Fruit fly (Drosophila melanogaster) whole organism, embryonic: ENCODE results near the gene CG42272.

Source experiments
- Abd-B ChIP-seq: fragments of 200-800 bp; sonication (Bioruptor generic); optimal IDR thresholded peaks from 2 replicates; lab custom pipeline; 2018; ENCODE audit warnings: missing biosample characterization, mild to moderate bottlenecking, missing genetic modification characterization, moderate library complexity
- Antp ChIP-seq: fragments of 200-800 bp; sonication (Bioruptor generic); optimal IDR thresholded peaks from 3 replicates; lab custom pipeline; 2016; ENCODE audit warnings: missing biosample characterization, missing genetic modification characterization
- Bgb ChIP-seq: fragments of 200-800 bp; sonication (Bioruptor generic); IDR thresholded peaks from 2 replicates; pipeline ENCODE4 v1.3.6; 2022; ENCODE audit warnings: missing biosample characterization, missing genetic modification characterization; ENCODE audit not compliant: partially characterized antibody
- CG10366 ChIP-seq: fragments of 200-800 bp; sonication (Bioruptor generic); IDR thresholded peaks from 2 replicates; pipeline ENCODE4 v1.3.6; 2022; ENCODE audit warnings: missing biosample characterization, missing genetic modification characterization
- CG10543 ChIP-seq: fragments of 200-800 bp; sonication (Bioruptor generic); optimal IDR thresholded peaks from 3 replicates; lab custom pipeline; 2017; ENCODE audit warnings: missing biosample characterization, mild to moderate bottlenecking, missing genetic modification characterization, moderate library complexity
- CG11504 ChIP-seq: fragments of 200-800 bp; sonication (Bioruptor generic); optimal IDR thresholded peaks from 3 replicates; lab custom pipeline; 2019; ENCODE audit warnings: missing biosample characterization, mild to moderate bottlenecking, missing genetic modification characterization, moderate library complexity
- CG12391 ChIP-seq: fragments of 200-800 bp; sonication (Bioruptor generic); optimal IDR thresholded peaks from 3 replicates; lab custom pipeline; 2018; ENCODE audit warnings: missing biosample characterization, mild to moderate bottlenecking, missing genetic modification characterization, moderate library complexity
- CG15269 ChIP-seq: fragments of 200-800 bp; sonication (Bioruptor generic); optimal IDR thresholded peaks from 2 replicates; lab custom pipeline; 2018; ENCODE audit warnings: missing biosample characterization, mild to moderate bottlenecking, missing genetic modification characterization, moderate library complexity
- CG15479 ChIP-seq: fragments of 200-800 bp; sonication (Bioruptor generic); optimal IDR thresholded peaks from 3 replicates; lab custom pipeline; 2019; ENCODE audit warnings: missing biosample characterization, mild to moderate bottlenecking, missing genetic modification characterization, moderate library complexity
- CG17385 ChIP-seq: fragments of 200-800 bp; sonication (Bioruptor generic); optimal IDR thresholded peaks from 3 replicates; lab custom pipeline; 2018; ENCODE audit warnings: missing biosample characterization, mild to moderate bottlenecking, missing genetic modification characterization
- CG18599 ChIP-seq: fragments of 200-800 bp; sonication (Bioruptor generic); optimal IDR thresholded peaks from 3 replicates; lab custom pipeline; 2017; ENCODE audit warnings: missing biosample characterization, missing genetic modification characterization, mild to moderate bottlenecking, moderate library complexity, missing genetic modification reagents
- CG2116 ChIP-seq: fragments of 200-800 bp; sonication (Bioruptor generic); optimal IDR thresholded peaks from 3 replicates; lab custom pipeline; 2018; ENCODE audit warnings: missing biosample characterization, mild to moderate bottlenecking, missing genetic modification characterization
- CG32532 ChIP-seq: fragments of 200-800 bp; sonication (Bioruptor generic); IDR thresholded peaks from 2 replicates; pipeline ENCODE4 v1.3.6; 2022; ENCODE audit warnings: missing biosample characterization, missing genetic modification characterization
- CG34376 ChIP-seq: fragments of 200-800 bp; sonication (Bioruptor generic); optimal IDR thresholded peaks from 2 replicates; lab custom pipeline; 2018; ENCODE audit warnings: missing biosample characterization, mild to moderate bottlenecking, missing genetic modification characterization
- CG8924 ChIP-seq: fragments of 200-800 bp; optimal IDR thresholded peaks from 3 replicates; lab custom pipeline; 2019; ENCODE audit warnings: missing biosample characterization, mild to moderate bottlenecking, missing genetic modification characterization, moderate library complexity
- CG9609 ChIP-seq: fragments of 200-800 bp; sonication (Bioruptor generic); optimal IDR thresholded peaks from 3 replicates; lab custom pipeline; 2016; ENCODE audit warnings: missing biosample characterization, missing genetic modification characterization
- CG9797 ChIP-seq: fragments of 200-800 bp; sonication (Bioruptor generic); optimal IDR thresholded peaks from 3 replicates; lab custom pipeline; 2018; ENCODE audit warnings: missing biosample characterization, mild to moderate bottlenecking, missing genetic modification characterization
- Deaf1 ChIP-seq: fragments of 200-800 bp; optimal IDR thresholded peaks from 3 replicates; lab custom pipeline; 2019; ENCODE audit warnings: missing biosample characterization, mild to moderate bottlenecking, missing genetic modification characterization, moderate library complexity
- Dip3 ChIP-seq: fragments of 200-800 bp; sonication (Bioruptor generic); optimal IDR thresholded peaks from 3 replicates; lab custom pipeline; 2016; ENCODE audit warnings: missing biosample characterization, missing genetic modification characterization
- Dll ChIP-seq: fragments of 200-800 bp; sonication (Bioruptor generic); IDR thresholded peaks from 4 replicates; pipeline ENCODE4 v1.3.6; 2022; ENCODE audit warnings: missing biosample characterization, missing genetic modification characterization; ENCODE audit not compliant: partially characterized antibody
- Dp ChIP-seq: fragments of 200-800 bp; sonication (Bioruptor generic); optimal IDR thresholded peaks from 2 replicates; lab custom pipeline; 2018; ENCODE audit warnings: missing biosample characterization, mild to moderate bottlenecking, missing genetic modification characterization, moderate library complexity
- ERR ChIP-seq: fragments of 200-800 bp; sonication (Bioruptor generic); optimal IDR thresholded peaks from 2 replicates; lab custom pipeline; 2016; ENCODE audit warnings: missing biosample characterization, missing genetic modification characterization
- Gug ChIP-seq: fragments of 200-800 bp; sonication (Bioruptor generic); IDR thresholded peaks from 4 replicates; pipeline ENCODE4 v1.3.6; 2022; ENCODE audit warnings: missing biosample characterization, missing genetic modification characterization
- HLH4C ChIP-seq: fragments of 200-800 bp; sonication (Bioruptor generic); IDR thresholded peaks from 3 replicates; pipeline ENCODE4 v1.3.6; 2022; ENCODE audit warnings: missing biosample characterization, missing genetic modification characterization; ENCODE audit not compliant: partially characterized antibody
- Med ChIP-seq: fragments of 200-800 bp; sonication (Bioruptor generic); peaks from one replicate; lab custom pipeline; 2016; ENCODE audit warnings: missing biosample characterization, missing genetic modification characterization, mild to moderate bottlenecking, inconsistent platforms, moderate library complexity
- NFAT ChIP-seq: fragments of 200-800 bp; sonication (Bioruptor generic); IDR thresholded peaks from 2 replicates; pipeline ENCODE4 v1.3.6; 2022; ENCODE audit warnings: missing biosample characterization, missing genetic modification characterization
- Rfx ChIP-seq: fragments of 200-800 bp; sonication (Bioruptor generic); IDR thresholded peaks from 2 replicates; pipeline ENCODE4 v1.3.6; 2022; ENCODE audit warnings: missing biosample characterization, missing genetic modification characterization
- Ssrp ChIP-seq: fragments of 200-800 bp; sonication (Bioruptor generic); optimal IDR thresholded peaks from 2 replicates; lab custom pipeline; 2018; ENCODE audit warnings: missing biosample characterization, mild to moderate bottlenecking, missing genetic modification characterization, moderate library complexity
- Vsx1 ChIP-seq: fragments of 200-800 bp; sonication (Bioruptor generic); optimal IDR thresholded peaks from 2 replicates; lab custom pipeline; 2017; ENCODE audit warnings: missing biosample characterization, mild to moderate bottlenecking, missing genetic modification characterization, missing genetic modification reagents
- chif ChIP-seq, 2 experiments: fragments of 200-800 bp; sonication (Bioruptor generic); optimal IDR thresholded peaks; 3 replicates each; lab custom pipeline; 2016; ENCODE audit warnings: missing biosample characterization in 2 of 2, missing genetic modification characterization in 2 of 2
- croc ChIP-seq: fragments of 200-800 bp; sonication (Bioruptor generic); conservative IDR thresholded peaks from 3 replicates; pipeline ENCODE4 v1.3.6; 2022; ENCODE audit warnings: missing biosample characterization, missing genetic modification characterization
- crp ChIP-seq, 2 experiments: fragments of 200-800 bp; sonication (Bioruptor generic); optimal IDR thresholded peaks; 2 replicates in 1 of 2; 3 replicates in 1 of 2; lab custom pipeline; 2017; ENCODE audit warnings: missing biosample characterization in 2 of 2, missing genetic modification characterization in 2 of 2, mild to moderate bottlenecking in 1 of 2, moderate library complexity in 1 of 2
- da ChIP-seq: fragments of 200-800 bp; sonication (Bioruptor generic); optimal IDR thresholded peaks from 2 replicates; lab custom pipeline; 2016; ENCODE audit warnings: missing biosample characterization, missing genetic modification characterization
- en ChIP-seq: fragments of 200-800 bp; sonication (Bioruptor generic); optimal IDR thresholded peaks from 2 replicates; lab custom pipeline; 2016; ENCODE audit warnings: missing biosample characterization, missing genetic modification characterization
- eyg ChIP-seq: fragments of 200-800 bp; sonication (Bioruptor generic); optimal IDR thresholded peaks from 3 replicates; lab custom pipeline; 2016; ENCODE audit warnings: missing biosample characterization, missing genetic modification characterization
- ftz-f1 ChIP-seq: fragments of 200-800 bp; sonication (Bioruptor generic); optimal IDR thresholded peaks from 2 replicates; lab custom pipeline; 2016; ENCODE audit warnings: missing biosample characterization, missing genetic modification characterization
- gt ChIP-seq: fragments of 200-800 bp; sonication (Bioruptor generic); IDR thresholded peaks from 2 replicates; pipeline ENCODE4 v1.3.6; 2022; ENCODE audit warnings: missing biosample characterization, missing genetic modification characterization
- jing ChIP-seq: fragments of 200-800 bp; sonication (Bioruptor generic); optimal IDR thresholded peaks from 2 replicates; lab custom pipeline; 2018; ENCODE audit warnings: missing biosample characterization, mild to moderate bottlenecking, missing genetic modification characterization
- ken ChIP-seq: fragments of 200-800 bp; sonication (Bioruptor generic); IDR thresholded peaks from 3 replicates; pipeline ENCODE4 v1.3.6; 2022; ENCODE audit warnings: missing biosample characterization, missing genetic modification characterization
- lola ChIP-seq, 3 experiments: fragments of >200 bp in 2 of 3; fragments of 200-800 bp in 1 of 3; sonication (Bioruptor generic) in 1 of 3; optimal IDR thresholded peaks; 2 replicates each; lab custom pipeline; 2017 to 2019; ENCODE audit warnings: missing biosample characterization in 3 of 3, missing genetic modification characterization in 3 of 3, mild to moderate bottlenecking in 1 of 3, moderate library complexity in 1 of 3
- mirr ChIP-seq: fragments of 200-800 bp; sonication (Bioruptor generic); optimal IDR thresholded peaks from 3 replicates; lab custom pipeline; 2018; ENCODE audit warnings: missing biosample characterization, mild to moderate bottlenecking, missing genetic modification characterization
- p53 ChIP-seq: fragments of 200-800 bp; sonication (Bioruptor generic); optimal IDR thresholded peaks from 2 replicates; lab custom pipeline; 2016; ENCODE audit warnings: missing biosample characterization, missing genetic modification characterization
- pfk ChIP-seq: fragments of 200-800 bp; sonication (Bioruptor generic); optimal IDR thresholded peaks from 2 replicates; lab custom pipeline; 2018; ENCODE audit warnings: missing biosample characterization, mild to moderate bottlenecking, missing genetic modification characterization, moderate library complexity
- pnt ChIP-seq: fragments of 200-800 bp; sonication (Bioruptor generic); optimal IDR thresholded peaks from 3 replicates; lab custom pipeline; 2016; ENCODE audit warnings: missing biosample characterization, missing genetic modification characterization
- sens ChIP-seq: fragments of 200-800 bp; sonication (Bioruptor generic); peaks from one replicate; lab custom pipeline; 2016; ENCODE audit warnings: missing biosample characterization, missing genetic modification characterization
- sna ChIP-seq: fragments of 200-800 bp; sonication (Bioruptor generic); IDR thresholded peaks from 2 replicates; pipeline ENCODE4 v1.3.6; 2022; ENCODE audit warnings: missing biosample characterization, missing genetic modification characterization; ENCODE audit not compliant: partially characterized antibody
- sug ChIP-seq: fragments of 200-800 bp; optimal IDR thresholded peaks from 2 replicates; lab custom pipeline; 2019; ENCODE audit warnings: missing biosample characterization, mild to moderate bottlenecking, missing genetic modification characterization, moderate library complexity
- tup ChIP-seq: fragments of 200-800 bp; sonication (Bioruptor generic); optimal IDR thresholded peaks from 2 replicates; lab custom pipeline; 2016; ENCODE audit warnings: missing biosample characterization, mild to moderate bottlenecking, missing genetic modification characterization, moderate library complexity
- twi ChIP-seq: fragments of 200-800 bp; optimal IDR thresholded peaks from 2 replicates; lab custom pipeline; 2019; ENCODE audit warnings: missing biosample characterization, mild to moderate bottlenecking, missing genetic modification characterization, moderate library complexity
- z ChIP-seq: fragments of 200-800 bp; sonication (Bioruptor generic); IDR thresholded peaks from 3 replicates; pipeline ENCODE4 v1.3.6; 2022; ENCODE audit warnings: missing biosample characterization, missing genetic modification characterization

CG42272 gene

dm6 chr3L:5809642-5810279 is 6.9 kb downstream of the CG42272 start (continued):
- TF ChIP-seq lola (GFP tag; optimal IDR thresholded peaks at IDR 0.05; lab: Kevin White, UChicago): no peak
- peak; percentile 75 for TF ChIP-seq Med
- TF ChIP-seq CG11504 (tag; lab: Kevin White, UChicago): no peak
- no peak for TF ChIP-seq Dp
- peak; percentile 96 for TF ChIP-seq sug
- peak; percentile 27; the same call in 1 of the 3 replicates for TF ChIP-seq z (GFP tag; lab: Robert Waterston, UW)
- TF ChIP-seq sens: peak; percentile 29
- TF ChIP-seq twi (tag; lab: Kevin White, UChicago): no peak
- no peak for TF ChIP-seq Vsx1 (GFP tag; lab: Kevin White, UChicago)
- no peak for TF ChIP-seq Bgb (GFP tag; lab: Robert Waterston, UW)
- TF ChIP-seq CG8924: no peak
- TF ChIP-seq Dll (GFP tag; lab: Robert Waterston, UW): no peak
- TF ChIP-seq CG10366: no peak
- peak; percentile 66 for TF ChIP-seq CG10543 (GFP tag; lab: Kevin White, UChicago)
- no peak for TF ChIP-seq CG2116 (GFP tag; lab: Kevin White, UChicago)
- peak; percentile 17 for TF ChIP-seq Deaf1 (tag; lab: Kevin White, UChicago)
- TF ChIP-seq CG34376 (GFP tag; lab: Kevin White, UChicago): peak; percentile 95
- no peak for TF ChIP-seq eyg (GFP tag; lab: Kevin White, UChicago)
- TF ChIP-seq CG9609 (GFP tag; lab: Kevin White, UChicago): no peak
- TF ChIP-seq pnt: no peak
- no peak for TF ChIP-seq ERR
- TF ChIP-seq HLH4C (GFP tag; lab: Robert Waterston, UW): no peak
- TF ChIP-seq CG15479 (GFP tag; lab: Kevin White, UChicago): peak; percentile 91
- TF ChIP-seq CG15269 (tag; lab: Kevin White, UChicago): no peak
- no peak for TF ChIP-seq Antp (GFP tag; lab: Kevin White, UChicago)
- TF ChIP-seq tup (GFP tag; lab: Kevin White, UChicago): peak; percentile 10
- TF ChIP-seq NFAT (GFP tag; lab: Robert Waterston, UW): no peak
- TF ChIP-seq crp (GFP tag; optimal IDR thresholded peaks at IDR 0.05; lab: Kevin White, UChicago): peak in 1 of 2 experiments; percentile 37
- no peak for TF ChIP-seq pfk
- no peak for TF ChIP-seq jing (GFP tag; lab: Kevin White, UChicago)
- TF ChIP-seq CG12391 (tag; lab: Kevin White, UChicago): no peak
- peak; percentile 93 for TF ChIP-seq ftz-f1 (GFP tag; lab: Kevin White, UChicago)
- no peak for TF ChIP-seq Abd-B
- TF ChIP-seq CG32532 (GFP tag; lab: Robert Waterston, UW): no peak
- TF ChIP-seq sna (GFP tag; lab: Robert Waterston, UW): 0 out of 2 replicates have a peak, but pooled peaks have one; percentile 28
- TF ChIP-seq CG18599 (GFP tag; lab: Kevin White, UChicago): peak; percentile 24
- no peak for TF ChIP-seq Gug
- no peak for TF ChIP-seq CG17385 (GFP tag; lab: Kevin White, UChicago)
- TF ChIP-seq gt (GFP tag; lab: Robert Waterston, UW): no peak
- no peak for TF ChIP-seq p53 (GFP tag; lab: Kevin White, UChicago)
- TF ChIP-seq Dip3: no peak
- TF ChIP-seq chif (GFP tag; optimal IDR thresholded peaks at IDR 0.05; lab: Kevin White, UChicago): no peak
- no peak for TF ChIP-seq Ssrp
- TF ChIP-seq mirr (GFP tag; lab: Kevin White, UChicago): peak; percentile 71
- TF ChIP-seq ken (GFP tag; lab: Robert Waterston, UW): no peak
- no peak for TF ChIP-seq croc (GFP tag; lab: Robert Waterston, UW)
- no peak for TF ChIP-seq en (GFP tag; lab: Kevin White, UChicago)
- TF ChIP-seq CG9797 (GFP tag; lab: Kevin White, UChicago): no peak
- peak; percentile 33 for TF ChIP-seq da
- no peak for TF ChIP-seq Rfx (GFP tag; lab: Robert Waterston, UW)
